Worm (Caenorhabditis elegans) whole organism, early embryonic: ENCODE results near the gene Y60A3A.24.

ENCODE experiments used
- F13C5.2 ChIP-seq: sonication (generic microtip); optimal IDR thresholded peaks from 2 replicates; lab custom pipeline; 2017; ENCODE audit warnings: mild to moderate bottlenecking, missing genetic modification characterization, inconsistent platforms, missing compliant biosample characterization
- aly-1 ChIP-seq: sonication (generic microtip); optimal IDR thresholded peaks from 2 replicates; lab custom pipeline; 2016; ENCODE audit warnings: missing genetic modification characterization, missing compliant biosample characterization
- ama-1 ChIP-seq: fragments of 150-350 bp; optimal IDR thresholded peaks from 2 replicates; lab custom pipeline; 2014
- ceh-13 ChIP-seq: fragments of 200-800 bp; sonication (Bioruptor generic); optimal IDR thresholded peaks from 2 replicates; lab custom pipeline; 2018; ENCODE audit warnings: mild to moderate bottlenecking, missing genetic modification characterization, missing compliant biosample characterization
- ets-7 ChIP-seq: sonication (generic microtip); optimal IDR thresholded peaks from 2 replicates; lab custom pipeline; 2016; ENCODE audit warnings: missing genotype, missing genetic modification characterization, missing compliant biosample characterization
- flt-1 ChIP-seq: fragments of 200-800 bp; sonication (Bioruptor generic); IDR thresholded peaks from 2 replicates; pipeline ENCODE4 v1.3.6; 2022; ENCODE audit warnings: missing genetic modification characterization, missing compliant biosample characterization
- hmbx-1 ChIP-seq: sonication (generic microtip); optimal IDR thresholded peaks from 2 replicates; lab custom pipeline; 2016; ENCODE audit warnings: mild to moderate bottlenecking, missing genetic modification characterization, missing compliant biosample characterization
- hmg-4 ChIP-seq: fragments of 200-800 bp; sonication (Bioruptor generic); optimal IDR thresholded peaks from 2 replicates; lab custom pipeline; 2018; ENCODE audit warnings: mild to moderate bottlenecking, missing genetic modification characterization, missing compliant biosample characterization
- hnd-1 ChIP-seq: sonication (generic microtip); optimal IDR thresholded peaks from 2 replicates; lab custom pipeline; 2016; ENCODE audit warnings: missing genetic modification characterization, missing compliant biosample characterization
- sea-1 ChIP-seq: fragments of 200-800 bp; sonication (Bioruptor generic); conservative IDR thresholded peaks from 2 replicates; pipeline ENCODE4 v1.3.6; 2022; ENCODE audit warnings: missing genetic modification characterization, missing compliant biosample characterization
- tbx-11 ChIP-seq: fragments of 200-800 bp; sonication (Bioruptor generic); IDR thresholded peaks from 2 replicates; pipeline ENCODE4 v1.3.6; 2022; ENCODE audit warnings: missing genetic modification characterization, missing compliant biosample characterization
- tbx-37 ChIP-seq: fragments of 200-800 bp; sonication (Bioruptor generic); conservative IDR thresholded peaks from 2 replicates; pipeline ENCODE4 v1.3.6; 2022; ENCODE audit warnings: missing genetic modification reagents, missing genetic modification characterization, missing compliant biosample characterization
- tra-4 ChIP-seq: sonication (generic microtip); optimal IDR thresholded peaks from 2 replicates; lab custom pipeline; 2017; ENCODE audit warnings: missing genetic modification characterization, missing compliant biosample characterization

DNA sequence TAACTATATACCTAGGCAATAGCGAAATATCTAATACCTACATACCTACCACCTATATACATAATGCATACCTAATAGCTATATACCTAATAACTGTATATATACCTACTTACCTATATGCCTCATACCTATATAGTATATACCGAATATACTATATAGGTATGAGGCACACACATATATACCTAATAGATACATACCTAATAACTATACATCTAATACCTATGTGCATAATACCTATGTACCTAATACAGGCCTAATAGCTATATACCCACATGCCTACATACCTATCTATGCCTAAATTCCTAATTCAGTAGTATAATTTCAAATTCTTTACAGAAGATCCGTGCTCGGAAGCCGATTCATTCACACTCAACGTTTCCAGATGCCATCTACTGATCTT is 27.2 kb downstream of the Y60A3A.24 start:
- no peak for TF ChIP-seq hnd-1 (tag; lab: Kevin White, UChicago)
- no peak for TF ChIP-seq hmg-4 (GFP tag; lab: Kevin White, UChicago)
- TF ChIP-seq sea-1 (GFP tag; lab: Robert Waterston, UW): no peak
- TF ChIP-seq F13C5.2 (tag; lab: Kevin White, UChicago): no peak
- no peak for TF ChIP-seq ama-1 (lab: Kevin White, UChicago)
- no peak for TF ChIP-seq tra-4 (tag; lab: Kevin White, UChicago)
- TF ChIP-seq hmbx-1 (tag; lab: Kevin White, UChicago): no peak
- no peak for TF ChIP-seq tbx-11 (GFP tag; lab: Robert Waterston, UW)
- TF ChIP-seq flt-1 (GFP tag; lab: Robert Waterston, UW): no peak
- TF ChIP-seq tbx-37 (GFP tag; lab: Robert Waterston, UW): no peak
- TF ChIP-seq ceh-13 (GFP tag; lab: Kevin White, UChicago): no peak
- TF ChIP-seq ets-7: no peak
- no peak for TF ChIP-seq aly-1
